Worm (Caenorhabditis elegans): ENCODE measurements around the gene K12H6.9.

Gene K12H6.9

DNA sequence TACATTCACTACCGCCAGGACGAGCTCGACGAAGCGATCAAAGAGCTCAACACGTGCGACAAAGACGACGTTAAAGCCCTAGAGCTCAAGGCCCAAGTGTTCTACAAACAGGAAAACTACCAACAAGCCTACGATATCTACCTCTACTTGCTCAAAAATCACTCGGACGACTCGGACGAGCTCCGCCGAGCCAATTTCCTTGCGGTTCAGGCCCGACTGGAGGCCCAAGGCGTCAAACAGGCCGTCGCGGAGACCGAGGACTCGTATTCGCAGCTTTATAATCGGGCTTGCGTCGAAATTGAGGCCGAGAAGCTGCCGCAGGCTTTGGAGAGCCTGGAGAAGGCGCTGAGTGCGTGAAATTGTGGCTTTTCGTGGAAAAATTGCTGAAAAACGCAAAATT lies 36.4 kb upstream of the K12H6.9 start:
- TF ChIP-seq pha-4 (tag; optimal IDR thresholded peaks at IDR 0.05) (no peak), nhr-76 (tag; optimal IDR thresholded peaks at IDR 0.05) (no peak), nhr-11 (tag; optimal IDR thresholded peaks at IDR 0.05) (no peak), unc-62 (GFP tag; optimal IDR thresholded peaks at IDR 0.05) (no peak), nhr-43 (tag; optimal IDR thresholded peaks at IDR 0.05; ENCODE audit: poor library complexity, severe bottlenecking) (no peak), elt-1 (tag; optimal IDR thresholded peaks at IDR 0.05) (no peak), lin-39 (tag; optimal IDR thresholded peaks at IDR 0.05) (no peak), mml-1 (tag; optimal IDR thresholded peaks at IDR 0.05) (no peak), nhr-28 (tag; optimal IDR thresholded peaks at IDR 0.05) (no peak), eor-1 (tag; optimal IDR thresholded peaks at IDR 0.05) (no peak), egl-5 (tag; optimal IDR thresholded peaks at IDR 0.05) (no peak), pqm-1 (tag; optimal IDR thresholded peaks at IDR 0.05) (no peak), nhr-12 (tag; optimal IDR thresholded peaks at IDR 0.05) (no peak), unc-39 (tag; optimal IDR thresholded peaks at IDR 0.05) (no peak)

- no peak for TF ChIP-seq nhr-43 (tag; optimal IDR thresholded peaks at IDR 0.05; ENCODE audit: poor library complexity, severe bottlenecking)
- no peak for TF ChIP-seq lsy-12 (tag; optimal IDR thresholded peaks at IDR 0.05)
- TF ChIP-seq ZK546.5 (tag; optimal IDR thresholded peaks at IDR 0.05), result no peak
- TF ChIP-seq nhr-25 (tag; optimal IDR thresholded peaks at IDR 0.05), result no peak
Measured at ce11 chrII:2791693-2792092, 32.5 kb upstream of the K12H6.9 start.

DNA sequence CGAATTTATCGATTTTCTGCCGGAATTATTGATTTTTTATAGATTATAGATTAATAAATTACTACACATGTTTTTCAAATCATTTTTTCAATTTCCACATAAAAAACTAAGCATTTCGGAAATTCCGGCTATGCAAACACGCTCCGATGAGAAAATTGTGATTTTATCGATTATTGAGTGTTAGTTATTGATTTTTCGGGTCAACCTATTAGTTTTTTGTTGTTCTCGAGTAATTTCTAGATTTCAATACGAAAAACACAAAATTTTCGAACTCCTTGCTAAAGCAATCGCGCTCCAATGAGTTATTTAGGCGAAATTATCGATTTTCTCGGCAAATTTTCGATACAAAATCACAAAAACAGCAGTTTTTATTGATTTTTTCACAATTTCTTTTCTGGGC lies 28.8 kb upstream of the K12H6.9 start:
- TF ChIP-seq skn-1 (tag; optimal IDR thresholded peaks at IDR 0.05) (no peak), ceh-28 (tag; optimal IDR thresholded peaks at IDR 0.05) (peak; percentile 75), elt-3 (tag; optimal IDR thresholded peaks at IDR 0.05) (no peak)

DNA sequence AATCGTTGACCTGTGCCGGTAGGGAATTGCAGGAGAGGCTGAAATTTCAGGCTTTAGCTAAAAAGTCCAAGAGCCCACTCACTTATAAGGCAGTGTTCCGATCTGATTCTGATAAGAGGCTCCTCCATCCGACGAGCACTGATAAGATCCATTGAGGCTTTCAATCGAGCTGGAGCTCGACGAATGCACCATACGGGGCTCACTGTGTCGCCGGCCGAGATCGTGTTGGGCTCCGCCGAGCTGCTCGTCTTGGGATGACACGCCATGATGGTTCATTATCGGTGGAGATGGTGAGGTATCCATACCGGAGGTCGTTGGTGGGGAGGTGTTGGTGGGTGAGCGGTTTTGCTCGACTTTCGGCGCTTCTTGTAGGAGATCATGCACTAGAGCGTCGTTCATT lies 27.8 kb upstream of the K12H6.9 start:
- TF ChIP-seq nhr-67 (tag; optimal IDR thresholded peaks at IDR 0.05) (no peak), snpc-4 (tag; optimal IDR thresholded peaks at IDR 0.05) (no peak), sea-2 (GFP tag; optimal IDR thresholded peaks at IDR 0.05) (no peak), ZK546.5 (tag; optimal IDR thresholded peaks at IDR 0.05) (no peak), lin-15B (tag; optimal IDR thresholded peaks at IDR 0.05) (no peak), nhr-23 (tag; optimal IDR thresholded peaks at IDR 0.05) (no peak), nhr-76 (tag; optimal IDR thresholded peaks at IDR 0.05) (no peak), ceh-82 (tag; optimal IDR thresholded peaks at IDR 0.05) (no peak), elt-3 (tag; optimal IDR thresholded peaks at IDR 0.05) (no peak), ztf-11 (tag; optimal IDR thresholded peaks at IDR 0.05) (no peak), nhr-237 (tag; optimal IDR thresholded peaks at IDR 0.05) (no peak), zag-1 (tag; optimal IDR thresholded peaks at IDR 0.05) (no peak), tbx-2 (tag; optimal IDR thresholded peaks at IDR 0.05) (no peak), lin-39 (tag; optimal IDR thresholded peaks at IDR 0.05) (no peak), ztf-4 (tag; optimal IDR thresholded peaks at IDR 0.05) (no peak), elt-1 (tag; optimal IDR thresholded peaks at IDR 0.05) (no peak)

ce11 chrII:2797951-2798350 lies 26.3 kb upstream of the K12H6.9 start:
- TF ChIP-seq fos-1 (tag; optimal IDR thresholded peaks at IDR 0.05) (no peak), zag-1 (tag; optimal IDR thresholded peaks at IDR 0.05) (no peak), ztf-4 (tag; optimal IDR thresholded peaks at IDR 0.05) (no peak), ztf-11 (tag; optimal IDR thresholded peaks at IDR 0.05) (no peak), nhr-76 (tag; optimal IDR thresholded peaks at IDR 0.05) (no peak), pqm-1 (tag; optimal IDR thresholded peaks at IDR 0.05) (no peak), ceh-82 (tag; optimal IDR thresholded peaks at IDR 0.05) (no peak), lsy-12 (tag; optimal IDR thresholded peaks at IDR 0.05) (no peak), lin-15B (tag; optimal IDR thresholded peaks at IDR 0.05) (no peak), ZK546.5 (tag; optimal IDR thresholded peaks at IDR 0.05) (no peak), hmg-11 (tag; optimal IDR thresholded peaks at IDR 0.05) (no peak), R02D3.7 (tag; optimal IDR thresholded peaks at IDR 0.05) (no peak), aly-2 (tag; optimal IDR thresholded peaks at IDR 0.05) (no peak), skn-1 (tag; optimal IDR thresholded peaks at IDR 0.05) (no peak), elt-1 (tag; optimal IDR thresholded peaks at IDR 0.05) (no peak)

Measured in whole organism, L3 larva.